Fruit fly (Drosophila melanogaster): ENCODE data around the gene CG6333.
A peak's percentile ranks its signal among the peaks of the same experiment; 100 is the strongest.

Gene CG6333

DNA sequence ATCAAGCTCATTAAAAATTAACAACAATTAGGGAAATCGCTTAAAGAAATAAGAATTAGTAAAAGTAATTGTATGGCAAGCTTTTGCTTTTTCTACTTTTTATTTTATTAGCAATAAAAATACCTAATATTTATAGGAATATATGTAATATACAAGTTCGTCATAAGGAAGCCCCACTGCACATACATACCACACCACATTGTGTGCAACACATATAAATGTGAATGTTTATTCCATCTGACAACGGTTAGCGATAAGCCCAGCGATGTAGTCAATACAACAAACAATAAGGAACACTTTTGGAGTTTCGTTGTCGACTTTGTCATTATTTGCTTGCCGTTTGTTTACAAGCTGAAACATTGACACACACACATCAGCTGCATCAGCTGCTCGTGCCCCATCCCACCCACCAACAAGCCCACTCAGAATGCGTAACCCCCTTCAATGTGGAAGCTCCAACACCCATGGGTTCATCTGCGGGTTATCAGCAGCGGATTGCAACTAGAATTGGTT, 694 bp downstream of the CG6333 start:
- no peak for TF ChIP-seq CG7786 (GFP tag; optimal IDR thresholded peaks at IDR 0.05)
- TF ChIP-seq CG18619 (GFP tag; optimal IDR thresholded peaks at IDR 0.05) = peak; percentile 65
- TF ChIP-seq inv (GFP tag; IDR thresholded peaks at IDR 0.05; ENCODE audit: partially characterized antibody) = no peak
- no peak for TF ChIP-seq CG34376 (GFP tag; optimal IDR thresholded peaks at IDR 0.05)
- no peak for TF ChIP-seq schlank (tag; optimal IDR thresholded peaks at IDR 0.05)
- TF ChIP-seq D19A (tag; optimal IDR thresholded peaks at IDR 0.05) = peak; percentile 70
- TF ChIP-seq Dp (GFP tag; optimal IDR thresholded peaks at IDR 0.05) = no peak
- peak; percentile 24 for TF ChIP-seq CG3281 (GFP tag; optimal IDR thresholded peaks at IDR 0.05)
- peak; percentile 97 for TF ChIP-seq CG2875 (GFP tag; optimal IDR thresholded peaks at IDR 0.05)
- no peak for TF ChIP-seq ham (GFP tag; IDR thresholded peaks at IDR 0.05)
- TF ChIP-seq CG14441 (GFP tag; IDR thresholded peaks at IDR 0.05) = no peak
- peak; percentile 35; the same call in 1 of the 2 replicates for TF ChIP-seq Ptx1 (GFP tag; IDR thresholded peaks at IDR 0.05)
- TF ChIP-seq pnt (GFP tag; optimal IDR thresholded peaks at IDR 0.05) = peak; percentile 55
- no peak for TF ChIP-seq CG4404 (GFP tag; IDR thresholded peaks at IDR 0.05)
- peak; percentile 89 for TF ChIP-seq CG12071 (GFP tag; optimal IDR thresholded peaks at IDR 0.05)
- no peak for TF ChIP-seq dati (GFP tag; IDR thresholded peaks at IDR 0.05)
- TF ChIP-seq CG4820 (GFP tag; optimal IDR thresholded peaks at IDR 0.05) = peak; percentile 58
- no peak for TF ChIP-seq hb (GFP tag; IDR thresholded peaks at IDR 0.05; ENCODE audit: partially characterized antibody)
- peak; percentile 90 for TF ChIP-seq nau (GFP tag; optimal IDR thresholded peaks at IDR 0.05)
- peak; percentile 61 for TF ChIP-seq fd96Cb (tag; optimal IDR thresholded peaks at IDR 0.05)
- TF ChIP-seq Meics (GFP tag; optimal IDR thresholded peaks at IDR 0.05) = peak; percentile 2
- peak; percentile 75 for TF ChIP-seq tap (tag; optimal IDR thresholded peaks at IDR 0.05)
- TF ChIP-seq CG12104 (GFP tag; optimal IDR thresholded peaks at IDR 0.05) = peak; percentile 52
- no peak for TF ChIP-seq CG11085 (GFP tag; IDR thresholded peaks at IDR 0.05)
- TF ChIP-seq Ets97D (GFP tag; optimal IDR thresholded peaks at IDR 0.05) = no peak
- TF ChIP-seq crol (GFP tag; IDR thresholded peaks at IDR 0.05) = no peak
- TF ChIP-seq CG10274 (GFP tag; optimal IDR thresholded peaks at IDR 0.05) = peak; percentile 57
- TF ChIP-seq CG1832 (GFP tag; optimal IDR thresholded peaks at IDR 0.05) = no peak
- TF ChIP-seq CG7928 (GFP tag; optimal IDR thresholded peaks at IDR 0.05) = no peak
- TF ChIP-seq prd (optimal IDR thresholded peaks at IDR 0.05) = no peak
- TF ChIP-seq prd (GFP tag; IDR thresholded peaks at IDR 0.05) = peak; percentile 18; the same call in 1 of the 3 replicates
- TF ChIP-seq Med (GFP tag) = peak; percentile 93
- TF ChIP-seq nom (GFP tag; optimal IDR thresholded peaks at IDR 0.05) = peak; percentile 80
- TF ChIP-seq onecut (GFP tag; IDR thresholded peaks at IDR 0.05) = peak; percentile 84
- no peak for TF ChIP-seq CG30403 (GFP tag; optimal IDR thresholded peaks at IDR 0.05)
- peak; percentile 40; the same call in 1 of the 2 replicates for TF ChIP-seq Drgx (GFP tag; IDR thresholded peaks at IDR 0.05)
- peak; percentile 19; the same call in 1 of the 2 replicates for TF ChIP-seq E2f2 (GFP tag; IDR thresholded peaks at IDR 0.05)
- TF ChIP-seq CG14710 (tag; optimal IDR thresholded peaks at IDR 0.05) = peak; percentile 94
- peak; percentile 22 for TF ChIP-seq disco-r (GFP tag; optimal IDR thresholded peaks at IDR 0.05)
- peak; percentile 22 for TF ChIP-seq jumu (GFP tag; optimal IDR thresholded peaks at IDR 0.05)
- TF ChIP-seq luna (GFP tag; optimal IDR thresholded peaks at IDR 0.05) = no peak
- TF ChIP-seq Jarid2 (GFP tag; optimal IDR thresholded peaks at IDR 0.05) = peak; percentile 56
- TF ChIP-seq Six4 (GFP tag; optimal IDR thresholded peaks at IDR 0.05) = peak; percentile 66
- peak; percentile 82; the same call in 2 of the 3 replicates for TF ChIP-seq gce (GFP tag; IDR thresholded peaks at IDR 0.05)
- peak; percentile 56 for TF ChIP-seq CG7271 (tag; optimal IDR thresholded peaks at IDR 0.05)
- peak; percentile 23 for TF ChIP-seq HmgZ (tag; optimal IDR thresholded peaks at IDR 0.05)
- TF ChIP-seq CTCF (GFP tag; optimal IDR thresholded peaks at IDR 0.05) = peak; percentile 59
- TF ChIP-seq CG6791 (GFP tag; IDR thresholded peaks at IDR 0.05; ENCODE audit: partially characterized antibody) = no peak
- no peak for TF ChIP-seq Hmr (GFP tag; optimal IDR thresholded peaks at IDR 0.05)
- peak; percentile 63 for TF ChIP-seq CG12391 (tag; optimal IDR thresholded peaks at IDR 0.05)
- peak; percentile 30 for TF ChIP-seq p53 (GFP tag; optimal IDR thresholded peaks at IDR 0.05)

Data from whole organism, embryonic.